Worm (Caenorhabditis elegans) whole organism, late embryonic: ENCODE data around the gene col-40.
A peak's percentile ranks its signal among the peaks of the same experiment; 100 is the strongest.
"Not testable (repeated sequence)": the region's sequence is repeated elsewhere in the genome, so short reads cannot be mapped to it uniquely, and the experiment has no call there.

ENCODE experiments used
- C08G9.2 ChIP-seq: sonication (generic microtip); optimal IDR thresholded peaks from 2 replicates; lab custom pipeline; 2016; ENCODE audit warnings: mild to moderate bottlenecking, missing genetic modification characterization, moderate library complexity, missing compliant biosample characterization
- K09A11.1 ChIP-seq: sonication (generic microtip); optimal IDR thresholded peaks from 2 replicates; lab custom pipeline; 2017; ENCODE audit warnings: antibody characterized with exemption, mild to moderate bottlenecking, missing genetic modification characterization, missing compliant biosample characterization; ENCODE audit not compliant: insufficient read depth
- T23F11.4 ChIP-seq: fragments of 200-800 bp; sonication (Bioruptor generic); optimal IDR thresholded peaks from 2 replicates; lab custom pipeline; 2018; ENCODE audit warnings: mild to moderate bottlenecking, missing genetic modification characterization, missing compliant biosample characterization
- ahr-1 ChIP-seq: sonication (generic microtip); optimal IDR thresholded peaks from 2 replicates; lab custom pipeline; 2016; ENCODE audit warnings: missing genetic modification characterization, missing compliant biosample characterization
- ceh-18 ChIP-seq: sonication (generic microtip); optimal IDR thresholded peaks from 2 replicates; lab custom pipeline; 2016; ENCODE audit warnings: missing genetic modification characterization, missing compliant biosample characterization
- ceh-19 ChIP-seq: fragments of 200-800 bp; sonication (Bioruptor generic); optimal IDR thresholded peaks from 2 replicates; lab custom pipeline; 2018; ENCODE audit warnings: mild to moderate bottlenecking, missing genetic modification characterization, missing compliant biosample characterization
- ceh-2 ChIP-seq: sonication (generic microtip); optimal IDR thresholded peaks from 2 replicates; lab custom pipeline; 2016; ENCODE audit warnings: missing genotype, missing genetic modification characterization, missing compliant biosample characterization
- ceh-31 ChIP-seq: sonication (generic microtip); optimal IDR thresholded peaks from 2 replicates; lab custom pipeline; 2016; ENCODE audit warnings: missing genetic modification characterization, missing compliant biosample characterization
- ceh-45 ChIP-seq: fragments of 200-800 bp; sonication (Bioruptor generic); IDR thresholded peaks from 2 replicates; pipeline ENCODE4 v1.3.6; 2022; ENCODE audit warnings: missing genetic modification reagents, missing genetic modification characterization, missing compliant biosample characterization
- dmd-4 ChIP-seq: sonication (generic microtip); optimal IDR thresholded peaks from 2 replicates; lab custom pipeline; 2016; ENCODE audit warnings: borderline replicate concordance, missing genetic modification characterization, missing compliant biosample characterization
- dve-1 ChIP-seq: sonication (generic microtip); optimal IDR thresholded peaks from 2 replicates; lab custom pipeline; 2017; ENCODE audit warnings: antibody characterized with exemption, mild to moderate bottlenecking, missing genetic modification characterization, missing compliant biosample characterization
- elt-2 ChIP-seq: sonication (generic microtip); optimal IDR thresholded peaks from 2 replicates; lab custom pipeline; 2016; ENCODE audit warnings: missing genetic modification reagents, missing genetic modification characterization, missing compliant biosample characterization
- fkh-6 ChIP-seq: sonication (generic microtip); optimal IDR thresholded peaks from 2 replicates; lab custom pipeline; 2016; ENCODE audit warnings: missing genetic modification characterization, missing compliant biosample characterization
- hlh-15 ChIP-seq: sonication (generic microtip); optimal IDR thresholded peaks from 2 replicates; lab custom pipeline; 2016; ENCODE audit warnings: missing genetic modification characterization, missing compliant biosample characterization
- hlh-8 ChIP-seq: sonication (generic microtip); optimal IDR thresholded peaks from 2 replicates; lab custom pipeline; 2016; ENCODE audit warnings: missing genotype, missing genetic modification characterization, missing compliant biosample characterization
- lim-6 ChIP-seq: sonication (generic microtip); optimal IDR thresholded peaks from 2 replicates; lab custom pipeline; 2016; ENCODE audit warnings: missing genetic modification characterization, missing compliant biosample characterization
- pag-3 ChIP-seq: sonication (generic microtip); optimal IDR thresholded peaks from 2 replicates; lab custom pipeline; 2016; ENCODE audit warnings: missing compliant biosample characterization, missing genetic modification characterization, borderline replicate concordance
- pat-9 ChIP-seq: fragments of 200-800 bp; sonication (Bioruptor generic); optimal IDR thresholded peaks from 2 replicates; lab custom pipeline; 2018; ENCODE audit warnings: mild to moderate bottlenecking, missing genetic modification characterization, moderate library complexity, missing compliant biosample characterization
- pha-2 ChIP-seq: sonication (generic microtip); optimal IDR thresholded peaks from 2 replicates; lab custom pipeline; 2017; ENCODE audit warnings: mild to moderate bottlenecking, missing genetic modification characterization, missing compliant biosample characterization
- pros-1 ChIP-seq: fragments of 150-350 bp; optimal IDR thresholded peaks from 2 replicates; lab custom pipeline; 2014; ENCODE audit warnings: missing biosample characterization, missing genetic modification reagents, missing genetic modification characterization
- sdc-2 ChIP-seq: sonication (generic microtip); optimal IDR thresholded peaks from 2 replicates; lab custom pipeline; 2016; ENCODE audit warnings: missing genotype, missing genetic modification characterization, missing compliant biosample characterization
- sox-2 ChIP-seq: fragments of 200-800 bp; sonication (Bioruptor generic); IDR thresholded peaks from 2 replicates; pipeline ENCODE4 v1.3.6; 2022; ENCODE audit warnings: missing genetic modification reagents, missing genetic modification characterization, missing compliant biosample characterization
- sox-4 ChIP-seq: sonication (generic microtip); optimal IDR thresholded peaks from 2 replicates; lab custom pipeline; 2017; ENCODE audit warnings: mild to moderate bottlenecking, missing genetic modification characterization, inconsistent platforms, missing compliant biosample characterization
- syd-9 ChIP-seq: sonication (generic microtip); optimal IDR thresholded peaks from 2 replicates; lab custom pipeline; 2016; ENCODE audit warnings: mild to moderate bottlenecking, missing genetic modification characterization, moderate library complexity, missing compliant biosample characterization
- tbx-7 ChIP-seq: sonication (generic microtip); optimal IDR thresholded peaks from 2 replicates; lab custom pipeline; 2016; ENCODE audit warnings: missing genotype, missing genetic modification characterization, missing compliant biosample characterization
- unc-42 ChIP-seq: sonication (generic microtip); optimal IDR thresholded peaks from 2 replicates; lab custom pipeline; 2016; ENCODE audit warnings: missing genotype, missing genetic modification characterization, missing compliant biosample characterization
- unc-55 ChIP-seq: sonication (generic microtip); optimal IDR thresholded peaks from 2 replicates; lab custom pipeline; 2017; ENCODE audit warnings: missing biosample characterization, missing genetic modification reagents, missing genetic modification characterization
- unc-86 ChIP-seq: sonication (generic microtip); optimal IDR thresholded peaks from 2 replicates; lab custom pipeline; 2016; ENCODE audit warnings: missing genetic modification characterization, missing compliant biosample characterization
- zip-5 ChIP-seq: sonication (generic microtip); optimal IDR thresholded peaks from 2 replicates; lab custom pipeline; 2016; ENCODE audit warnings: missing genetic modification characterization, missing compliant biosample characterization

Gene col-40

ce11 chrII:1072106-1072505, 34.7 kb downstream of the col-40 start, which contains the start of gene K02E7.4:
TSS of gene K02E7.4 (plus strand) at chrII:1072406.
- no peak for TF ChIP-seq zip-5 (tag; lab: Kevin White, UChicago)
- no peak for TF ChIP-seq pha-2
- TF ChIP-seq dve-1 (tag; lab: Kevin White, UChicago) = no peak
- TF ChIP-seq sdc-2 (tag; lab: Kevin White, UChicago) = no peak
- no peak for TF ChIP-seq hlh-15
- TF ChIP-seq, all 69 proteins: peak for 0

ce11 chrII:1071432-1071831, 35.3 kb downstream of the col-40 start:
- TF ChIP-seq pag-3 = no peak
- TF ChIP-seq unc-55 = no peak
- no peak for TF ChIP-seq lim-6 (tag; lab: Kevin White, UChicago)
- TF ChIP-seq sox-2 = no peak
- TF ChIP-seq unc-42 (tag; lab: Kevin White, UChicago) = no peak
- TF ChIP-seq fkh-6 (tag; lab: Kevin White, UChicago) = no peak
- no peak for TF ChIP-seq hlh-15
- TF ChIP-seq unc-86 (tag; lab: Kevin White, UChicago) = no peak
- no peak for TF ChIP-seq ceh-2 (tag; lab: Kevin White, UChicago)
- TF ChIP-seq dve-1 (tag; lab: Kevin White, UChicago) = no peak
- TF ChIP-seq sox-4 (tag; lab: Kevin White, UChicago) = no peak
- no peak for TF ChIP-seq ceh-18 (tag; lab: Kevin White, UChicago)
- no peak for TF ChIP-seq ceh-31 (tag; lab: Kevin White, UChicago)
- no peak for TF ChIP-seq C08G9.2 (tag; lab: Kevin White, UChicago)
- no peak for TF ChIP-seq hlh-8 (tag; lab: Kevin White, UChicago)
- TF ChIP-seq, all 69 proteins: peak for 0

ce11 chrII:1070875-1071274, 35.9 kb downstream of the col-40 start, which contains the start of gene K02E7.12:
TSS of gene K02E7.12 (plus strand) at chrII:1071175.
- TF ChIP-seq ceh-45 (GFP tag; lab: Robert Waterston, UW) (no peak), pros-1 (tag; lab: Kevin White, UChicago) (no peak), zip-5 (tag; lab: Kevin White, UChicago) (no peak), unc-42 (tag; lab: Kevin White, UChicago) (no peak)
- TF ChIP-seq, all 69 proteins: peak for 0

ce11 chrII:1066907-1067306, 39.9 kb downstream of the col-40 start, which contains the start of gene K02E7.10:
TSS of gene K02E7.10 (minus strand) at chrII:1067007.
- no peak for TF ChIP-seq ahr-1 (tag; lab: Kevin White, UChicago)
- no peak for TF ChIP-seq pag-3
- no peak for TF ChIP-seq pros-1 (tag; lab: Kevin White, UChicago)
- no peak for TF ChIP-seq zip-5 (tag; lab: Kevin White, UChicago)
- TF ChIP-seq ceh-19 (GFP tag; lab: Kevin White, UChicago) = no peak
- no peak for TF ChIP-seq dve-1 (tag; lab: Kevin White, UChicago)
- TF ChIP-seq T23F11.4 (GFP tag; lab: Kevin White, UChicago) = no peak

- TF ChIP-seq tbx-7 (tag; lab: Kevin White, UChicago) = no peak
- TF ChIP-seq, all 69 proteins: peak for 0
Measured at ce11 chrII:1063926-1064325, 42.8 kb downstream of the col-40 start.

ce11 chrII:1060702-1061101, 46.1 kb downstream of the col-40 start, which contains the start of gene btb-10:
TSS of gene btb-10 (minus strand) at chrII:1060802.
- TF ChIP-seq pat-9 (tag; lab: Kevin White, UChicago); dmd-4 (tag; lab: Kevin White, UChicago); K09A11.1: not testable (repeated sequence)

- TF ChIP-seq syd-9 (tag; lab: Kevin White, UChicago) = no peak
- TF ChIP-seq unc-42 (tag; lab: Kevin White, UChicago) = no peak
- no peak for TF ChIP-seq dmd-4 (tag; lab: Kevin White, UChicago)
- TF ChIP-seq elt-2 (tag; lab: Kevin White, UChicago) = peak; percentile 94
- TF ChIP-seq unc-86 (tag; lab: Kevin White, UChicago) = no peak
- TF ChIP-seq, all 69 proteins: peak for 1
Measured at ce11 chrII:1056844-1057243, 49.9 kb downstream of the col-40 start.
